Worm (Caenorhabditis elegans) whole organism, L4 larva: ENCODE measurements around the gene dhc-3.

ENCODE experiments used
- F10B5.3 ChIP-seq: sonication (generic microtip); optimal IDR thresholded peaks from 2 replicates; lab custom pipeline; 2016; ENCODE audit warnings: mild to moderate bottlenecking, missing genetic modification characterization, missing compliant biosample characterization
- Y5F2A.4 ChIP-seq: fragments of 200-800 bp; sonication (Bioruptor generic); optimal IDR thresholded peaks from 2 replicates; lab custom pipeline; 2018; ENCODE audit warnings: mild to moderate bottlenecking, missing genetic modification characterization, missing compliant biosample characterization
- aly-2 ChIP-seq: sonication (generic microtip); optimal IDR thresholded peaks from 2 replicates; lab custom pipeline; 2018; ENCODE audit warnings: missing biosample characterization, missing genetic modification characterization
- ama-1 ChIP-seq: fragments of 150-350 bp; optimal IDR thresholded peaks from 2 replicates; lab custom pipeline; 2014; ENCODE audit warnings: inconsistent platforms, mixed read lengths
- arid-1 ChIP-seq: fragments of 200-800 bp; sonication (Bioruptor generic); conservative IDR thresholded peaks from 2 replicates; pipeline ENCODE4 v1.3.6; 2022; ENCODE audit warnings: missing genetic modification reagents, missing genetic modification characterization, missing compliant biosample characterization
- attf-4 ChIP-seq: sonication (generic microtip); optimal IDR thresholded peaks from 3 replicates; lab custom pipeline; 2017; ENCODE audit warnings: missing biosample characterization, missing genetic modification characterization
- ceh-28 ChIP-seq: fragments of 150-350 bp; optimal IDR thresholded peaks from 2 replicates; lab custom pipeline; 2014; ENCODE audit warnings: missing biosample characterization, missing genetic modification reagents, missing genetic modification characterization
- ceh-32 ChIP-seq: sonication (generic microtip); optimal IDR thresholded peaks from 2 replicates; lab custom pipeline; 2016; ENCODE audit warnings: mild to moderate bottlenecking, missing genetic modification characterization, missing compliant biosample characterization; ENCODE audit not compliant: poor library complexity
- ceh-82 ChIP-seq: sonication (generic microtip); optimal IDR thresholded peaks from 2 replicates; lab custom pipeline; 2017; ENCODE audit warnings: missing biosample characterization, missing genetic modification characterization
- ces-1 ChIP-seq: fragments of 150-350 bp; sonication (generic microtip); optimal IDR thresholded peaks from 4 replicates; lab custom pipeline; 2014; ENCODE audit warnings: missing biosample characterization, missing genetic modification reagents, missing genetic modification characterization
- cey-2 ChIP-seq: sonication (generic microtip); optimal IDR thresholded peaks from 3 replicates; lab custom pipeline; 2017; ENCODE audit warnings: missing genetic modification characterization, mild to moderate bottlenecking, missing compliant biosample characterization, antibody characterized with exemption, borderline replicate concordance; ENCODE audit not compliant: insufficient read depth
- daf-16 ChIP-seq, 3 experiments: sonication (generic microtip); optimal IDR thresholded peaks; 2 replicates each; lab custom pipeline; 2016 to 2017; ENCODE audit warnings: missing genetic modification characterization in 3 of 3, missing genetic modification reagents in 3 of 3, mild to moderate bottlenecking in 2 of 3, missing compliant biosample characterization in 2 of 3, missing biosample characterization in 1 of 3, moderate library complexity in 1 of 3
- dmd-8 ChIP-seq: fragments of 200-800 bp; sonication (Bioruptor generic); IDR thresholded peaks from 2 replicates; pipeline ENCODE4 v1.3.6; 2022; ENCODE audit warnings: missing genetic modification characterization, missing compliant biosample characterization
- duxl-1 ChIP-seq: sonication (generic microtip); optimal IDR thresholded peaks from 2 replicates; lab custom pipeline; 2016; ENCODE audit warnings: mild to moderate bottlenecking, missing genetic modification characterization, moderate library complexity, missing compliant biosample characterization; ENCODE audit not compliant: poor library complexity
- egl-27 ChIP-seq: sonication (generic microtip); optimal IDR thresholded peaks from 3 replicates; lab custom pipeline; 2017; ENCODE audit warnings: missing biosample characterization, missing genetic modification reagents, missing genetic modification characterization
- egl-43 ChIP-seq: fragments of 200-800 bp; sonication (Bioruptor generic); IDR thresholded peaks from 2 replicates; pipeline ENCODE4 v1.3.6; 2022; ENCODE audit warnings: missing genetic modification reagents, missing genetic modification characterization, missing compliant biosample characterization
- fos-1 ChIP-seq: fragments of 150-350 bp; optimal IDR thresholded peaks from 2 replicates; lab custom pipeline; 2014; ENCODE audit warnings: missing biosample characterization, missing genetic modification characterization
- hif-1 ChIP-seq, 2 experiments: sonication (generic microtip); optimal IDR thresholded peaks; 2 replicates each; lab custom pipeline; 2016 to 2017; ENCODE audit warnings: missing compliant biosample characterization in 2 of 2, missing genetic modification characterization in 2 of 2, missing genetic modification reagents in 2 of 2, missing genotype in 2 of 2, mild to moderate bottlenecking in 1 of 2
- hlh-11 ChIP-seq: fragments of 200-800 bp; sonication (Bioruptor generic); optimal IDR thresholded peaks from 2 replicates; lab custom pipeline; 2018; ENCODE audit warnings: mild to moderate bottlenecking, missing genetic modification characterization, missing compliant biosample characterization
- hlh-30 ChIP-seq: sonication (generic microtip); optimal IDR thresholded peaks from 2 replicates; lab custom pipeline; 2017; ENCODE audit warnings: antibody characterized with exemption, mild to moderate bottlenecking, missing genetic modification characterization, missing compliant biosample characterization; ENCODE audit not compliant: insufficient read depth
- lin-1 ChIP-seq: fragments of 200-800 bp; sonication (Bioruptor generic); IDR thresholded peaks from 2 replicates; pipeline ENCODE4 v1.3.6; 2022; ENCODE audit warnings: missing genetic modification reagents, missing genetic modification characterization, missing compliant biosample characterization
- lin-29 ChIP-seq: fragments of 200-800 bp; sonication (Bioruptor generic); IDR thresholded peaks from 2 replicates; pipeline ENCODE4 v1.3.6; 2022; ENCODE audit warnings: missing genetic modification reagents, missing genetic modification characterization, missing compliant biosample characterization
- mdl-1 ChIP-seq, 2 experiments: fragments of 150-350 bp in 1 of 2; sonication (generic microtip) in 1 of 2; optimal IDR thresholded peaks; 2 replicates each; lab custom pipeline; 2014 to 2017; ENCODE audit warnings: missing biosample characterization in 2 of 2, missing genetic modification characterization in 2 of 2
- mep-1 ChIP-seq: fragments of 150-350 bp; sonication (generic microtip); optimal IDR thresholded peaks from 3 replicates; lab custom pipeline; 2014; ENCODE audit warnings: missing biosample characterization, missing genetic modification characterization
- mxl-3 ChIP-seq: fragments of 200-800 bp; sonication (Bioruptor generic); optimal IDR thresholded peaks from 2 replicates; lab custom pipeline; 2018; ENCODE audit warnings: mild to moderate bottlenecking, missing genetic modification characterization, missing compliant biosample characterization
- nhr-102 ChIP-seq: sonication (generic microtip); optimal IDR thresholded peaks from 2 replicates; lab custom pipeline; 2016; ENCODE audit warnings: mild to moderate bottlenecking, missing genetic modification characterization, moderate library complexity, missing compliant biosample characterization
- nhr-111 ChIP-seq: fragments of 200-800 bp; sonication (Bioruptor generic); optimal IDR thresholded peaks from 2 replicates; lab custom pipeline; 2018; ENCODE audit warnings: mild to moderate bottlenecking, missing genetic modification characterization, missing compliant biosample characterization
- nhr-28 ChIP-seq: fragments of 150-350 bp; optimal IDR thresholded peaks from 2 replicates; lab custom pipeline; 2014; ENCODE audit warnings: missing biosample characterization, missing genetic modification characterization
- nhr-41 ChIP-seq: fragments of 200-800 bp; sonication (Bioruptor generic); IDR thresholded peaks from 2 replicates; pipeline ENCODE4 v1.3.6; 2022; ENCODE audit warnings: missing genetic modification reagents, missing genetic modification characterization, missing compliant biosample characterization
- nhr-42 ChIP-seq: fragments of 200-800 bp; sonication (Bioruptor generic); IDR thresholded peaks from 2 replicates; pipeline ENCODE4 v1.3.6; 2022; ENCODE audit warnings: missing genetic modification characterization, missing compliant biosample characterization
- nhr-48 ChIP-seq: sonication (generic microtip); optimal IDR thresholded peaks from 2 replicates; lab custom pipeline; 2016; ENCODE audit warnings: mild to moderate bottlenecking, missing genetic modification characterization, missing compliant biosample characterization
- nhr-6 ChIP-seq: fragments of 150-350 bp; optimal IDR thresholded peaks from 2 replicates; lab custom pipeline; 2014; ENCODE audit warnings: missing biosample characterization, missing genetic modification characterization
- nhr-77 ChIP-seq: fragments of 150-350 bp; optimal IDR thresholded peaks from 2 replicates; lab custom pipeline; 2014; ENCODE audit warnings: missing biosample characterization, missing genetic modification characterization
- php-3 ChIP-seq: fragments of 200-800 bp; sonication (Bioruptor generic); IDR thresholded peaks from 2 replicates; pipeline ENCODE4 v1.3.6; 2022; ENCODE audit warnings: missing genetic modification reagents, missing genetic modification characterization, missing compliant biosample characterization
- rbr-2 ChIP-seq: sonication (generic microtip); optimal IDR thresholded peaks from 2 replicates; lab custom pipeline; 2016; ENCODE audit warnings: missing genotype, missing genetic modification characterization, missing compliant biosample characterization
- snpc-1.2 ChIP-seq: fragments of 200-800 bp; sonication (Bioruptor generic); IDR thresholded peaks from 2 replicates; pipeline ENCODE4 v1.3.6; 2022; ENCODE audit warnings: missing genetic modification reagents, missing genetic modification characterization, missing compliant biosample characterization
- unc-39 ChIP-seq: sonication (generic microtip); optimal IDR thresholded peaks from 2 replicates; lab custom pipeline; 2017; ENCODE audit warnings: missing biosample characterization, missing genetic modification characterization
- zag-1 ChIP-seq: fragments of 150-350 bp; optimal IDR thresholded peaks from 2 replicates; lab custom pipeline; 2014; ENCODE audit warnings: missing biosample characterization, missing genetic modification characterization
- zip-2 ChIP-seq: fragments of 150-350 bp; optimal IDR thresholded peaks from 2 replicates; lab custom pipeline; 2014; ENCODE audit warnings: missing biosample characterization, missing genetic modification characterization
- ztf-11 ChIP-seq: fragments of 150-350 bp; optimal IDR thresholded peaks from 2 replicates; lab custom pipeline; 2014; ENCODE audit warnings: missing biosample characterization, missing genetic modification characterization

The dhc-3 gene

DNA sequence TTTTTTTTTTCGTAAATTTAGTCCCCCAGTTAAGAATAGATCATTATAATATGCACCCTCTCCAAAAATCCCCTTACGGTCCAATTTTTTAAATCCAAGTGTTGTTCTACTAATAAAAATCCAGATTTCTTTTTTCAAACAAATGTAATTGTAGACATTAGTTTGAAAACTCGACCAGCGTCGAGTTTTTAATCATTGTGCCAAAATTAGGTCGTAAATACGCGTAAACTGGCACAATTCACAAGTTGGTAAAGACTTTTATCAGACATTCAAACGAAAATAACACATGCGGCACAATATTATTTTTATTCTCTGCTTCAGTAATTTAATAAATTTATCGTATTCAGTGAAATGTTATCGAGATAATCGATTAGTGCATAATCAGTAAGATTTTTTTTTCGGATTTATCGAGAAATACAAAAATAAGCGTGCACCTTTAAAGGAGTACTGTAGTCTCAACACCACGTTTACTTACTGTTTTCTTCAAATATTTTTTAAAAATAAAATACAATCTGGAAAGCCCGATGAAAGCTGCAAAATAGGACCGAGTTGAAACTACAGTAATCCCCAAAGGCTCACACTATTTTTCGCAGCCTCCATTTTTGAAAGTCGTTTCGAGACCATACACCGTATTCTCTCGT, 48.5 kb upstream of the dhc-3 start, which contains the start of gene C34B4.4 (continued):
- no peak for TF ChIP-seq dmd-8 (GFP tag; lab: Robert Waterston, UW)
- TF ChIP-seq Y5F2A.4: no peak
- TF ChIP-seq hlh-11 (tag; lab: Kevin White, UChicago): no peak
- no peak for TF ChIP-seq cey-2 (tag; lab: Kevin White, UChicago)
- TF ChIP-seq nhr-48 (tag; lab: Kevin White, UChicago): no peak
- TF ChIP-seq F10B5.3 (tag; lab: Kevin White, UChicago): no peak
- no peak for TF ChIP-seq rbr-2 (tag; lab: Kevin White, UChicago)
- no peak for TF ChIP-seq zip-2 (tag; lab: Kevin White, UChicago)
- peak; percentile 36 for TF ChIP-seq ama-1 (lab: Kevin White, UChicago)
- no peak for TF ChIP-seq lin-1
- TF ChIP-seq nhr-111: peak; percentile 24
- no peak for TF ChIP-seq daf-16 (GFP tag; optimal IDR thresholded peaks at IDR 0.05; lab: Kevin White, UChicago)
- peak; percentile 14 for TF ChIP-seq daf-16 (tag; optimal IDR thresholded peaks at IDR 0.05; lab: Kevin White, UChicago)
- TF ChIP-seq php-3 (GFP tag; lab: Robert Waterston, UW): no peak
- TF ChIP-seq mep-1 (tag; lab: Kevin White, UChicago): peak; percentile 4
- no peak for TF ChIP-seq aly-2 (tag; lab: Kevin White, UChicago)
- TF ChIP-seq nhr-6 (tag; lab: Kevin White, UChicago): no peak
- no peak for TF ChIP-seq attf-4
- TF ChIP-seq ceh-32 (tag; lab: Kevin White, UChicago): no peak
- TF ChIP-seq unc-39 (tag; lab: Kevin White, UChicago): no peak
- no peak for TF ChIP-seq mdl-1 (tag; optimal IDR thresholded peaks at IDR 0.05; lab: Kevin White, UChicago)
- no peak for TF ChIP-seq egl-43 (GFP tag; lab: Robert Waterston, UW)
- peak; percentile 25 for TF ChIP-seq nhr-102 (tag; lab: Kevin White, UChicago)
- no peak for TF ChIP-seq nhr-77
- no peak for TF ChIP-seq zag-1 (tag; lab: Kevin White, UChicago)
- TF ChIP-seq arid-1 (GFP tag; lab: Robert Waterston, UW): no peak
- TF ChIP-seq ces-1 (GFP tag; lab: Kevin White, UChicago): no peak
- TF ChIP-seq, all 104 proteins: peak for 14

- no peak for TF ChIP-seq snpc-1.2 (GFP tag; lab: Robert Waterston, UW)
- TF ChIP-seq ceh-28: no peak
- no peak for TF ChIP-seq ama-1 (lab: Kevin White, UChicago)
- no peak for TF ChIP-seq mep-1 (tag; lab: Kevin White, UChicago)
- no peak for TF ChIP-seq nhr-41 (GFP tag; lab: Robert Waterston, UW)
- TF ChIP-seq nhr-28: no peak
- TF ChIP-seq hlh-30 (tag; lab: Kevin White, UChicago): no peak
These were observed 46.4 kb upstream of the dhc-3 start, which contains the start of gene lurp-4 for ce11 chrV:13092349-13092748. lurp-4 (plus strand) TSS chrV:13092649.

- no peak for TF ChIP-seq attf-4
- TF ChIP-seq mdl-1 (tag; optimal IDR thresholded peaks at IDR 0.05; lab: Kevin White, UChicago): no peak
- TF ChIP-seq lin-29 (GFP tag; lab: Robert Waterston, UW): no peak
- TF ChIP-seq ceh-82: no peak
- no peak for TF ChIP-seq rbr-2 (tag; lab: Kevin White, UChicago)
- TF ChIP-seq fos-1 (tag; lab: Kevin White, UChicago): no peak
- no peak for TF ChIP-seq ztf-11
- TF ChIP-seq nhr-42: no peak
- TF ChIP-seq mxl-3: no peak
- no peak for TF ChIP-seq duxl-1 (tag; lab: Kevin White, UChicago)
- TF ChIP-seq egl-27 (tag; lab: Kevin White, UChicago): no peak
- no peak for TF ChIP-seq aly-2 (tag; lab: Kevin White, UChicago)
- no peak for TF ChIP-seq hif-1 (tag; optimal IDR thresholded peaks at IDR 0.05; lab: Kevin White, UChicago)
These were observed 43.1 kb upstream of the dhc-3 start, which contains the start of gene C34B4.5 for ce11 chrV:13095654-13096053. C34B4.5 (plus strand) TSS chrV:13095954.
